Fruit fly (Drosophila melanogaster) whole organism, embryonic: Measurements from ENCODE around the gene CG43208.

Experiments used
- CG10565 ChIP-seq: fragments of 200-800 bp; sonication (Bioruptor generic); optimal IDR thresholded peaks from 3 replicates; lab custom pipeline; 2016; ENCODE audit warnings: missing biosample characterization, mild to moderate bottlenecking, missing genetic modification characterization
- CG12659 ChIP-seq: fragments of 200-800 bp; sonication (Bioruptor generic); optimal IDR thresholded peaks from 3 replicates; lab custom pipeline; 2017; ENCODE audit warnings: mild to moderate bottlenecking, missing biosample characterization, missing genetic modification reagents, missing genetic modification characterization
- CG13424 ChIP-seq: fragments of 200-800 bp; sonication (Bioruptor generic); optimal IDR thresholded peaks from 2 replicates; lab custom pipeline; 2019; ENCODE audit warnings: missing biosample characterization, mild to moderate bottlenecking, missing genetic modification characterization, moderate library complexity
- CG14014 ChIP-seq: fragments of 200-800 bp; sonication (Bioruptor generic); IDR thresholded peaks from 2 replicates; pipeline ENCODE4 v1.3.6; 2022; ENCODE audit warnings: missing biosample characterization, missing genetic modification characterization
- CG14050 ChIP-seq: fragments of 200-800 bp; sonication (Bioruptor generic); IDR thresholded peaks from 3 replicates; pipeline ENCODE4 v1.3.6; 2022; ENCODE audit warnings: missing biosample characterization, missing genetic modification characterization
- CG1529 ChIP-seq: fragments of 200-800 bp; sonication (Bioruptor generic); optimal IDR thresholded peaks from 3 replicates; lab custom pipeline; 2018; ENCODE audit warnings: missing biosample characterization, missing genetic modification characterization
- CG1603 ChIP-seq: fragments of 200-800 bp; sonication (Bioruptor generic); optimal IDR thresholded peaks from 2 replicates; lab custom pipeline; 2019; ENCODE audit warnings: missing biosample characterization, mild to moderate bottlenecking, missing genetic modification characterization, moderate library complexity
- CG16813 ChIP-seq: fragments of 200-800 bp; sonication (Bioruptor generic); IDR thresholded peaks from 3 replicates; pipeline ENCODE4 v1.3.6; 2022; ENCODE audit warnings: missing biosample characterization, missing genetic modification characterization; ENCODE audit not compliant: partially characterized antibody
- CG17829 ChIP-seq: fragments of 200-800 bp; optimal IDR thresholded peaks from 2 replicates; lab custom pipeline; 2019; ENCODE audit warnings: missing biosample characterization, mild to moderate bottlenecking, missing genetic modification characterization, moderate library complexity
- CG1792 ChIP-seq: fragments of 200-800 bp; sonication (Bioruptor generic); optimal IDR thresholded peaks from 2 replicates; lab custom pipeline; 2016; ENCODE audit warnings: missing biosample characterization, missing genetic modification characterization
- CG1832 ChIP-seq: fragments of 200-800 bp; sonication (Bioruptor generic); optimal IDR thresholded peaks from 2 replicates; lab custom pipeline; 2017; ENCODE audit warnings: missing biosample characterization, mild to moderate bottlenecking, missing genetic modification characterization, inconsistent platforms
- CG32772 ChIP-seq: fragments of 200-800 bp; sonication (Bioruptor generic); IDR thresholded peaks from 2 replicates; pipeline ENCODE4 v1.3.6; 2022; ENCODE audit warnings: missing biosample characterization, missing genetic modification characterization
- CG33213 ChIP-seq: fragments of 200-800 bp; sonication (Bioruptor generic); optimal IDR thresholded peaks from 3 replicates; lab custom pipeline; 2016; ENCODE audit warnings: missing biosample characterization, missing genetic modification characterization
- CG4617 ChIP-seq: fragments of 200-800 bp; sonication (Bioruptor generic); optimal IDR thresholded peaks from 3 replicates; lab custom pipeline; 2016; ENCODE audit warnings: missing biosample characterization, missing genetic modification characterization, borderline replicate concordance
- CG6854 ChIP-seq: fragments of 200-800 bp; sonication (Bioruptor generic); optimal IDR thresholded peaks from 3 replicates; lab custom pipeline; 2017; ENCODE audit warnings: missing biosample characterization, mild to moderate bottlenecking, missing genetic modification characterization
- CG7928 ChIP-seq: fragments of 200-800 bp; sonication (Bioruptor generic); optimal IDR thresholded peaks from 2 replicates; lab custom pipeline; 2017; ENCODE audit warnings: missing biosample characterization, mild to moderate bottlenecking, missing genetic modification characterization
- CkIIα-i1 ChIP-seq: fragments of 200-800 bp; sonication (Bioruptor generic); IDR thresholded peaks from 2 replicates; pipeline ENCODE4 v1.3.6; 2022; ENCODE audit warnings: missing biosample characterization, missing genetic modification characterization
- D ChIP-seq, 2 experiments: fragments of 200-800 bp in 1 of 2; fragments of >200 bp in 1 of 2; sonication (Bioruptor generic) in 1 of 2; optimal IDR thresholded peaks; 2 replicates in 1 of 2; 3 replicates in 1 of 2; lab custom pipeline; 2017; ENCODE audit warnings: mild to moderate bottlenecking in 1 of 2, missing biosample characterization in 1 of 2, missing genetic modification characterization in 1 of 2, missing genetic modification reagents in 1 of 2
- E2f2 ChIP-seq: fragments of 200-800 bp; sonication (Bioruptor generic); IDR thresholded peaks from 2 replicates; pipeline ENCODE4 v1.3.6; 2022; ENCODE audit warnings: missing biosample characterization, missing genetic modification characterization
- Ets97D ChIP-seq: fragments of 200-800 bp; sonication (Bioruptor generic); optimal IDR thresholded peaks from 3 replicates; lab custom pipeline; 2016; ENCODE audit warnings: missing biosample characterization, missing genetic modification characterization
- Lim3 ChIP-seq: fragments of 200-800 bp; sonication (Bioruptor generic); IDR thresholded peaks from 2 replicates; pipeline ENCODE4 v1.3.6; 2022; ENCODE audit warnings: missing biosample characterization, missing genetic modification characterization
- MBD-R2 ChIP-seq: fragments of 200-800 bp; sonication (Bioruptor generic); IDR thresholded peaks from 2 replicates; pipeline ENCODE4 v1.3.6; 2022; ENCODE audit warnings: missing biosample characterization, missing genetic modification characterization
- Med ChIP-seq: fragments of 200-800 bp; sonication (Bioruptor generic); peaks from one replicate; lab custom pipeline; 2016; ENCODE audit warnings: missing biosample characterization, missing genetic modification characterization, mild to moderate bottlenecking, inconsistent platforms, moderate library complexity
- Mes4 ChIP-seq: fragments of 200-800 bp; sonication (Bioruptor generic); optimal IDR thresholded peaks from 2 replicates; lab custom pipeline; 2016; ENCODE audit warnings: missing biosample characterization, missing genetic modification characterization
- Mrtf ChIP-seq: fragments of 200-800 bp; sonication (Bioruptor generic); IDR thresholded peaks from 3 replicates; pipeline ENCODE4 v1.3.6; 2022; ENCODE audit warnings: missing biosample characterization, missing genetic modification characterization
- NFAT ChIP-seq: fragments of 200-800 bp; sonication (Bioruptor generic); IDR thresholded peaks from 2 replicates; pipeline ENCODE4 v1.3.6; 2022; ENCODE audit warnings: missing biosample characterization, missing genetic modification characterization
- NfI ChIP-seq: fragments of 200-800 bp; sonication (Bioruptor generic); optimal IDR thresholded peaks from 3 replicates; lab custom pipeline; 2018; ENCODE audit warnings: missing biosample characterization, mild to moderate bottlenecking, missing genetic modification characterization, moderate library complexity
- Rx ChIP-seq: fragments of 200-800 bp; sonication (Bioruptor generic); IDR thresholded peaks from 2 replicates; pipeline ENCODE4 v1.3.6; 2022; ENCODE audit warnings: missing biosample characterization, missing genetic modification characterization
- Sin3A ChIP-seq: fragments of >200 bp; optimal IDR thresholded peaks from 2 replicates; lab custom pipeline; 2018
- Spps ChIP-seq: fragments of 200-800 bp; sonication (Bioruptor generic); optimal IDR thresholded peaks from 2 replicates; lab custom pipeline; 2018; ENCODE audit warnings: missing biosample characterization, mild to moderate bottlenecking, missing genetic modification characterization
- Trl ChIP-seq, 3 experiments: fragments of >200 bp in 2 of 3; fragments of 200-800 bp in 1 of 3; sonication (Bioruptor generic) in 1 of 3; optimal IDR thresholded peaks; 2 replicates in 1 of 3; 3 replicates in 2 of 3; lab custom pipeline; 2016 to 2017; ENCODE audit warnings: missing biosample characterization in 1 of 3, missing genetic modification characterization in 1 of 3
- YL-1 ChIP-seq: fragments of 200-800 bp; sonication (Bioruptor generic); optimal IDR thresholded peaks from 3 replicates; lab custom pipeline; 2017; ENCODE audit warnings: missing biosample characterization, mild to moderate bottlenecking, missing genetic modification characterization
- cad ChIP-seq: fragments of >200 bp; optimal IDR thresholded peaks from 2 replicates; lab custom pipeline; 2017; ENCODE audit warnings: missing biosample characterization, missing genetic modification characterization
- corto ChIP-seq: fragments of 200-800 bp; sonication (Bioruptor generic); optimal IDR thresholded peaks from 2 replicates; lab custom pipeline; 2016; ENCODE audit warnings: missing biosample characterization, mild to moderate bottlenecking, missing genetic modification characterization, moderate library complexity
- dm ChIP-seq: fragments of 200-800 bp; sonication (Bioruptor generic); optimal IDR thresholded peaks from 3 replicates; lab custom pipeline; 2016; ENCODE audit warnings: missing biosample characterization, missing genetic modification characterization
- dmrt11E ChIP-seq: fragments of 200-800 bp; sonication (Bioruptor generic); optimal IDR thresholded peaks from 3 replicates; lab custom pipeline; 2018; ENCODE audit warnings: missing biosample characterization, mild to moderate bottlenecking, missing genetic modification characterization, moderate library complexity
- emc ChIP-seq: fragments of 200-800 bp; sonication (Bioruptor generic); optimal IDR thresholded peaks from 2 replicates; lab custom pipeline; 2016; ENCODE audit warnings: missing biosample characterization, missing genetic modification characterization
- exex ChIP-seq: fragments of 200-800 bp; sonication (Bioruptor generic); optimal IDR thresholded peaks from 4 replicates; lab custom pipeline; 2018; ENCODE audit warnings: missing biosample characterization, mild to moderate bottlenecking, missing genetic modification characterization, moderate library complexity
- grn ChIP-seq: fragments of 200-800 bp; sonication (Bioruptor generic); optimal IDR thresholded peaks from 3 replicates; lab custom pipeline; 2017; ENCODE audit warnings: missing biosample characterization, missing genetic modification characterization
- gsb ChIP-seq: fragments of 200-800 bp; sonication (Bioruptor generic); IDR thresholded peaks from 2 replicates; pipeline ENCODE4 v1.3.6; 2022; ENCODE audit warnings: missing biosample characterization, missing genetic modification characterization
- oc ChIP-seq: fragments of 200-800 bp; sonication (Bioruptor generic); optimal IDR thresholded peaks from 2 replicates; lab custom pipeline; 2018; ENCODE audit warnings: missing biosample characterization, mild to moderate bottlenecking, missing genetic modification characterization, moderate library complexity
- pb ChIP-seq: fragments of 200-800 bp; sonication (Bioruptor generic); optimal IDR thresholded peaks from 3 replicates; lab custom pipeline; 2016; ENCODE audit warnings: missing biosample characterization, missing genetic modification characterization
- pfk ChIP-seq: fragments of 200-800 bp; sonication (Bioruptor generic); optimal IDR thresholded peaks from 2 replicates; lab custom pipeline; 2018; ENCODE audit warnings: missing biosample characterization, mild to moderate bottlenecking, missing genetic modification characterization, moderate library complexity
- pita ChIP-seq: fragments of 200-800 bp; sonication (Bioruptor generic); optimal IDR thresholded peaks from 2 replicates; lab custom pipeline; 2017; ENCODE audit warnings: missing biosample characterization, mild to moderate bottlenecking, missing genetic modification characterization
- pzg ChIP-seq: fragments of 200-800 bp; sonication (Bioruptor generic); optimal IDR thresholded peaks from 3 replicates; lab custom pipeline; 2018; ENCODE audit warnings: missing biosample characterization, mild to moderate bottlenecking, missing genetic modification characterization, moderate library complexity
- sc ChIP-seq, 3 experiments: fragments of >200 bp in 2 of 3; fragments of 200-800 bp in 1 of 3; sonication (Bioruptor generic) in 1 of 3; optimal IDR thresholded peaks; 2 replicates in 2 of 3; 3 replicates in 1 of 3; lab custom pipeline; 2017; ENCODE audit warnings: mild to moderate bottlenecking in 1 of 3, missing biosample characterization in 1 of 3, missing genetic modification characterization in 1 of 3, missing genetic modification reagents in 1 of 3
- stwl ChIP-seq: fragments of 200-800 bp; sonication (Bioruptor generic); optimal IDR thresholded peaks from 3 replicates; lab custom pipeline; 2018; ENCODE audit warnings: missing biosample characterization, mild to moderate bottlenecking, missing genetic modification characterization, moderate library complexity
- tio ChIP-seq: fragments of 200-800 bp; sonication (Bioruptor generic); optimal IDR thresholded peaks from 2 replicates; lab custom pipeline; 2017; ENCODE audit warnings: missing biosample characterization, missing genetic modification characterization, inconsistent platforms
- vnd ChIP-seq: fragments of 200-800 bp; sonication (Bioruptor generic); IDR thresholded peaks from 3 replicates; pipeline ENCODE4 v1.3.6; 2022; ENCODE audit warnings: missing biosample characterization, missing genetic modification characterization; ENCODE audit not compliant: partially characterized antibody

The CG43208 gene

DNA sequence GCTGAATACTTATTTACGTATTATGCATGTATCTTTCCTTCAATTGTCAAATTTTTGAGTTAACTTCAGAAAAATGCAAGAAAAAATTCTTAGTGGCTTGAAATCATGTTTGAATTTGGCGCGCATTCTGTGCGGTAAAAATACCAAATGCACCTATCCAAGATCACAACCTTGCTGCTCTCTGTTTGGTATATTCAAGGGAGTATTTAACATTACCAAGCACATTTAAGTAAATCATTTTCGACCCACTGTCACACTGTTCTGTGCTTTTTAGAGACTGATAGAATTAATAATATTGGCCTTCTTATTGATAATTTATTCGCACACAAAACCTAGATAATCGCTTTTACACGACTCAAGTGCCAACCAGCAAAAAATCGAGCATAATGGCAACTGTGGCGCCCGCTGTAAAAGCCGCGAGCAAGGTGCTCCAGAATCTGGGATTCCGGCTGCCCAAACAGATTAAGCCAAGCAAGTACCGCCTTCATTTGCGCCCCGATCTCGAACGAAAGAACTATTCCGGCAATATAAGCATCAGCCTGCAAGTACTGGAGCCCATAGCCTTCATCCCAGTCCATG is 6.0 kb downstream of the CG43208 start (continued):
- TF ChIP-seq exex (peak; percentile 22), pb (GFP tag; lab: Kevin White, UChicago) (no peak), grn (peak; percentile 19), Spps (no peak), vnd (0 out of 3 replicates have a peak, but pooled peaks have one; percentile 35), Ets97D (peak; percentile 68), CG12659 (GFP tag; lab: Kevin White, UChicago) (peak; percentile 61), CG4617 (GFP tag; lab: Kevin White, UChicago) (peak; percentile 82), Lim3 (GFP tag; lab: Robert Waterston, UW) (no peak), CG14014 (GFP tag; lab: Robert Waterston, UW) (no peak), CG10565 (GFP tag; lab: Kevin White, UChicago) (no peak), Trl (optimal IDR thresholded peaks at IDR 0.05; lab: Kevin White, UChicago) (no peak), Trl (GFP tag; optimal IDR thresholded peaks at IDR 0.05; lab: Kevin White, UChicago) (no peak), Med (GFP tag; lab: Kevin White, UChicago) (peak; percentile 55), cad (GFP tag; lab: Kevin White, UChicago) (no peak), CG1529 (no peak), NFAT (GFP tag; lab: Robert Waterston, UW) (no peak), CG33213 (GFP tag; lab: Kevin White, UChicago) (peak; percentile 48), CG1832 (no peak), CG17829 (tag; lab: Kevin White, UChicago) (peak; percentile 0), pzg (GFP tag; lab: Kevin White, UChicago) (peak; percentile 93), sc (optimal IDR thresholded peaks at IDR 0.05; lab: Kevin White, UChicago) (no peak), sc (GFP tag; optimal IDR thresholded peaks at IDR 0.05; lab: Kevin White, UChicago) (no peak), CG1792 (GFP tag; lab: Kevin White, UChicago) (no peak), oc (tag; lab: Kevin White, UChicago) (peak; percentile 3), Mrtf (no peak), CG32772 (GFP tag; lab: Robert Waterston, UW) (no peak), pita (peak; percentile 47), NfI (GFP tag; lab: Kevin White, UChicago) (no peak), Rx (GFP tag; lab: Robert Waterston, UW) (no peak), CG6854 (no peak), tio (no peak), CG1603 (tag; lab: Kevin White, UChicago) (peak; percentile 80), corto (GFP tag; lab: Kevin White, UChicago) (no peak), dmrt11E (tag; lab: Kevin White, UChicago) (no peak), pfk (no peak), CG13424 (tag; lab: Kevin White, UChicago) (no peak), E2f2 (peak; percentile 96), gsb (no peak), Mes4 (GFP tag; lab: Kevin White, UChicago) (no peak), CG16813 (GFP tag; lab: Robert Waterston, UW) (peak; percentile 29; the same call in 1 of the 3 replicates), dm (no peak), CG7928 (GFP tag; lab: Kevin White, UChicago) (peak; percentile 2), CkIIα-i1 (no peak), Sin3A (lab: Kevin White, UChicago) (peak; percentile 14), YL-1 (peak; percentile 22), emc (GFP tag; lab: Kevin White, UChicago) (no peak), D (optimal IDR thresholded peaks at IDR 0.05; lab: Kevin White, UChicago) (no peak), D (GFP tag; optimal IDR thresholded peaks at IDR 0.05; lab: Kevin White, UChicago) (no peak), CG14050 (GFP tag; lab: Robert Waterston, UW) (no peak), MBD-R2 (GFP tag; lab: Robert Waterston, UW) (peak; percentile 78), stwl (tag; lab: Kevin White, UChicago) (peak; percentile 85)
